Worm (Caenorhabditis elegans): Measurements from ENCODE around the gene tbc-6.

tbc-6 gene

DNA sequence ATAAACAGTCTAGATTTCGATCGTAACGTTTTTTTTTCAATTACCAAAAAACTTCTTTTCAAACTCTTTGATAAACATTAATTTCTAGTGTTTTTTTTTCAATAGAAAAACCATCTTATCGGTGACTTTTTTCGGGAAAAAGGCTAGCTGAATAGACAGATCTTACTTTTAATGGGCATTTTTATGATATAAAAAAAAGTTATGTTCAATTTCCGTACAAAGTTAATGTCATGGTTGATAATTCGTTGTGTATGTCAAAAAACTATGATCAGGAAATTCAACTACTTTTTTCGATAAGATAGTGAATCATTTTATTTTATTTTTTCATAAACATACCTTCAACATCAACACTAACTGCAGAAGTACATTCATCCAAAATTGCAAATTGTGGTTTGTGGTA is 36.6 kb downstream of the tbc-6 start:
- TF ChIP-seq zfp-3 (GFP tag; conservative IDR thresholded peaks at IDR 0.05) (no peak), aly-2 (tag; optimal IDR thresholded peaks at IDR 0.05) (no peak), egl-27 (tag; optimal IDR thresholded peaks at IDR 0.05) (no peak), dve-1 (tag; optimal IDR thresholded peaks at IDR 0.05; ENCODE audit: insufficient read depth) (peak; percentile 37), mdl-1 (tag; optimal IDR thresholded peaks at IDR 0.05) (no peak), nhr-10 (tag; optimal IDR thresholded peaks at IDR 0.05) (no peak), hmg-1.1 (GFP tag; IDR thresholded peaks at IDR 0.05) (no peak), vab-7 (GFP tag; IDR thresholded peaks at IDR 0.05) (no peak), daf-8 (GFP tag; IDR thresholded peaks at IDR 0.05) (no peak), pqm-1 (tag; optimal IDR thresholded peaks at IDR 0.05) (peak; percentile 29), nhr-102 (tag; optimal IDR thresholded peaks at IDR 0.05) (no peak), ceh-20 (GFP tag; IDR thresholded peaks at IDR 0.05) (no peak), D1046.2 (GFP tag; IDR thresholded peaks at IDR 0.05) (no peak), daf-16 (GFP tag; optimal IDR thresholded peaks at IDR 0.05) (no peak), daf-16 (tag; optimal IDR thresholded peaks at IDR 0.05) (peak; percentile 58), rbr-2 (tag; optimal IDR thresholded peaks at IDR 0.05) (no peak), lin-38 (GFP tag; IDR thresholded peaks at IDR 0.05) (no peak), nhr-41 (GFP tag; IDR thresholded peaks at IDR 0.05) (no peak), zfp-2 (tag; optimal IDR thresholded peaks at IDR 0.05) (no peak), php-3 (GFP tag; IDR thresholded peaks at IDR 0.05) (peak; percentile 84), nhr-237 (tag; optimal IDR thresholded peaks at IDR 0.05) (no peak)

DNA sequence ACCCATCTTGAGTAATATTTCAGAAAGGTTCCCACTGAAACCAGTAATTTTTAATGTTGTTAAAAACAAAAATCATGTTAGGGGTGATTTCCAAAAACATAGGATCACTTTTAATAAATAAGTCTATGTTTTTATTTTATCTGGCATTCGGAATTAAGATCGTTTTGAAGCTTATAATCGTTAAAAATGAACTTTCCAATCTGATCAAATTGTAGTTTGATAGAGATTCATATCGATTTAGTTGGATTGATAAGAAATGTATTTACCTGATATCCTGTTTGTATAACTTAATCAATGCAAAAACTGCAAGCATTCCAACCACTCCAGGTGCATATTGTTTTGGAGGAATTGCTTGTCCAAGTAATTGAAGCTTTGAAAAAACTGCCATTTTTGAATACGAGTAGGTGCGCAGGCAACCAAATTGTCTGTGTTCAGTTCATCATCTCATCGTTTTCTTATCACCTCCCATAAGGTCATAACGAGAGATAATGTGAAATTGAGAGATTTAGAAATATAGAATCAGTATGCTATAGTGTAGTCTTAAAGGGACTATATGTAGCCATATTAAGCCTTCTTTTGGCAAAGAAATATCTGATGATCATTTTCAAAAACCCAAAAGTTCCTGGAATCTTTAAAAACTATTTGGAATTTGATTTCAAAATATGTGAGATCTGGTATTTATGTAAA is 39.5 kb downstream of the tbc-6 start, which contains the start of gene pmp-2:
Gene pmp-2 (minus strand): TSS at position 487 of the 687 bp plus-strand sequence.
- TF ChIP-seq F44E2.7 (GFP tag; IDR thresholded peaks at IDR 0.05) (no peak), nhr-28 (tag; optimal IDR thresholded peaks at IDR 0.05) (peak; percentile 75), ZK546.5 (tag; optimal IDR thresholded peaks at IDR 0.05) (no peak), unc-130 (GFP tag; optimal IDR thresholded peaks at IDR 0.05) (no peak), nhr-41 (GFP tag; IDR thresholded peaks at IDR 0.05) (0 out of 2 replicates have a peak, but pooled peaks have one; percentile 21), spr-1 (tag; optimal IDR thresholded peaks at IDR 0.05) (no peak), hlh-11 (tag; optimal IDR thresholded peaks at IDR 0.05) (peak; percentile 1), lin-39 (tag; optimal IDR thresholded peaks at IDR 0.05) (no peak), set-16 (GFP tag; IDR thresholded peaks at IDR 0.05) (no peak), dmd-6 (GFP tag; IDR thresholded peaks at IDR 0.05) (0 out of 2 replicates have a peak, but pooled peaks have one; percentile 14), daf-16 (GFP tag; optimal IDR thresholded peaks at IDR 0.05) (no peak), daf-16 (tag; optimal IDR thresholded peaks at IDR 0.05) (peak; percentile 23), rbr-2 (tag; optimal IDR thresholded peaks at IDR 0.05) (no peak), pqm-1 (tag; optimal IDR thresholded peaks at IDR 0.05) (peak; percentile 29), unc-62 (GFP tag; optimal IDR thresholded peaks at IDR 0.05 in 1 of 2) (no peak), unc-62 (tag; optimal IDR thresholded peaks at IDR 0.05) (no peak), mxl-3 (GFP tag; optimal IDR thresholded peaks at IDR 0.05) (no peak), ceh-20 (GFP tag; IDR thresholded peaks at IDR 0.05) (no peak), vab-7 (GFP tag; IDR thresholded peaks at IDR 0.05) (no peak)

DNA sequence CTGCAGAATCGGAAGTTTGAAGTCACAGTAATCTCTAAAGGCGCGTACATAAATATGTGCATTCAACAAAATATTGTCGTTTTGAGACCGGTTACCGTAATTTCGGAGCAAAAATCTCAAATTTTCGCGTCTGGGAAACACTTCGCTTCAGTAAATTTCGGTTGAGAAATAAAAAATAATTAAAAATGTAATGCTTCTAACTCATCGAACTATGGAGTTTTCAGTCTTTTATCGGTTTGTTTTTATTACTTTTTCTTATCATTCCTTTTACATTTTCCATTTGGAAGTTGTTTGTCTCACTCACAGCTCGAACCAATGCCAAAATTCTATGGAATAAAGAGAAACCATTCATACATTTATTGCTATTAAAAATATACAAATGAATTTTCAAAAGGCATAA is 40.3 kb downstream of the tbc-6 start:
- peak; percentile 88 for TF ChIP-seq dve-1 (tag; optimal IDR thresholded peaks at IDR 0.05; ENCODE audit: insufficient read depth)
- peak; percentile 85 for TF ChIP-seq php-3 (GFP tag; IDR thresholded peaks at IDR 0.05)
- no peak for TF ChIP-seq cey-2 (tag; optimal IDR thresholded peaks at IDR 0.05; ENCODE audit: borderline replicate concordance, insufficient read depth)
- no peak for TF ChIP-seq F49E8.2 (tag; optimal IDR thresholded peaks at IDR 0.05; ENCODE audit: borderline replicate concordance)
- peak; percentile 80 for TF ChIP-seq nhr-77 (tag; optimal IDR thresholded peaks at IDR 0.05)
- TF ChIP-seq tag-97 (GFP tag; IDR thresholded peaks at IDR 0.05), result no peak
- TF ChIP-seq ctbp-1 (GFP tag; IDR thresholded peaks at IDR 0.05), result no peak
- peak; percentile 69 for TF ChIP-seq T20F7.1 (GFP tag; optimal IDR thresholded peaks at IDR 0.05)
- TF ChIP-seq sdz-12 (GFP tag; optimal IDR thresholded peaks at IDR 0.05), result no peak
- TF ChIP-seq F37D6.2 (tag; optimal IDR thresholded peaks at IDR 0.05), result no peak
- no peak for TF ChIP-seq zip-11 (GFP tag; IDR thresholded peaks at IDR 0.05)
- TF ChIP-seq pha-4 (GFP tag; IDR thresholded peaks at IDR 0.05), result no peak
- no peak for TF ChIP-seq pha-4 (tag; optimal IDR thresholded peaks at IDR 0.05)
- TF ChIP-seq dmd-9 (GFP tag; IDR thresholded peaks at IDR 0.05), result 0 out of 2 replicates have a peak, but pooled peaks have one; percentile 3
- TF ChIP-seq F10B5.3 (tag; optimal IDR thresholded peaks at IDR 0.05), result no peak
- TF ChIP-seq daf-19 (GFP tag; conservative IDR thresholded peaks at IDR 0.05), result no peak
- peak; percentile 9 for TF ChIP-seq attf-4 (tag; optimal IDR thresholded peaks at IDR 0.05)
- TF ChIP-seq nhr-11 (tag; optimal IDR thresholded peaks at IDR 0.05), result no peak
- TF ChIP-seq lin-39 (tag; optimal IDR thresholded peaks at IDR 0.05), result no peak

All from whole organism, L4 larva.